Fruit fly (Drosophila melanogaster): Measurements from ENCODE around the gene KLHL18.

The KLHL18 gene

DNA sequence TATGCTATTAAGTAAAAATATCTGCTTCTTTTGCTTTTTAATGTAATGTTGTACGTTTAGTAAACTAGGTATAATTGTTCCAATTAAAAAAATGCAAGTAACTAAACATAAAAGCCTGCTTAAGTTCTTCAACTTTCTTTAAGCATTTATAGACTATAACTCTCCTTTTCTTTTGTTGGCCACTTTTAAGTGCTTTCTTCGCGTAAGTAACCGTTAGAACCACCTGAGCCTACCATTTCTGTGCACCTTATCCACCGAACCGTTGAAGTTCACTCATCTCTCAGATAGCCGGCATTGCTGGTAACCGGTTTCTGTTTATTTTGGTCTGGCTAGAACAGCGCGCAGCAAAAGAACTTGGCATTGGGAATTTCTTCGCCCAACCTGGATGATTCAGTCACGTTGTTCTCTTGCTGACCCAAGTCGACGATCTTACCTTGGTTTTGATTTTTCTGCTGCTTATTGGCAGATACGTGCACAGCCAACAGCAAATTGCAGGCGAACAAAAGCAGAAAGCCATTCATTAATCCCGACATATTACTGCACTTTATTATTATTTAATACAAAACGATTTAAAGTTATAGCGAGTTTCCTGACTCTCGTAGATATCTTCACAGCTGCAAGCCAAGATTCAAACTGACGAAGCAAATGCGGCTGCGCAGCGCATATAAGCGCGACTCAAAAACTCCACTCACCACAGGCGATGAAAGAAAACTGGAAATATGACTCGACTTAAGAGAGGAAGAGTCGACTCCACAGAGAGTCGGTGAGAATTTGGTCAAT lies 33.5 kb downstream of the KLHL18 start, which contains the start of gene CG10005 (continued):
- TF ChIP-seq Blimp-1 (GFP tag; optimal IDR thresholded peaks at IDR 0.05): peak; percentile 90
- no peak for TF ChIP-seq CG1603 (tag; optimal IDR thresholded peaks at IDR 0.05)
- no peak for TF ChIP-seq phol (tag; optimal IDR thresholded peaks at IDR 0.05)
- TF ChIP-seq hbn (GFP tag; IDR thresholded peaks at IDR 0.05; ENCODE audit: partially characterized antibody): no peak
- 0 out of 3 replicates have a peak, but pooled peaks have one; percentile 12 for TF ChIP-seq H15 (GFP tag; IDR thresholded peaks at IDR 0.05)
- peak; percentile 60 for TF ChIP-seq nom (GFP tag; optimal IDR thresholded peaks at IDR 0.05)
- TF ChIP-seq CG17359 (tag; optimal IDR thresholded peaks at IDR 0.05): no peak
- peak; percentile 62 for TF ChIP-seq sens (GFP tag)
- TF ChIP-seq CG31224 (GFP tag; IDR thresholded peaks at IDR 0.05): 0 out of 2 replicates have a peak, but pooled peaks have one; percentile 6

DNA sequence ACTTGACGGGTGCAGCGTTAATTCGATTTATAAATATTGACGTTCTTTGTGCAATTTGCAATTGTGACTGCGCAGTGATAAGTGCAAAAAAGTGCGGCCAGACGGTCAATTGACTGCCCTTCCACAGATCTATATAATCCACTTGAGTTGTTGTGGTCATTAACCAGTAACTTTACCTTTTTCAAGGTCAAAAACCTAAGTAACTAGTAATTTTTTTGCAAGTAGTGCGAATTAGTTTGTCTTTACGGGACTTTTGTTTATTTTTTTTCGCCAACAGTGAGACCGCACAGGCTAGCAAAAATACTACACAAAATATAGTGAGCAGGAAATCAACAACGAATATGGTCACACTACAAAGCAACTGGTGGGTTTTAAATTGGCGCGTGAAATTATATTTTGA lies 35.6 kb downstream of the KLHL18 start, which contains the start of gene Tango9:
Gene Tango9 (minus strand): TSS at position 280 of the 400 bp plus-strand sequence.
- TF ChIP-seq CG10565 (GFP tag; optimal IDR thresholded peaks at IDR 0.05) (no peak), CG10267 (tag; optimal IDR thresholded peaks at IDR 0.05) (peak; percentile 39), Hey (tag; optimal IDR thresholded peaks at IDR 0.05) (no peak), CG4820 (GFP tag; optimal IDR thresholded peaks at IDR 0.05) (no peak), al (GFP tag; IDR thresholded peaks at IDR 0.05) (no peak), CG8944 (GFP tag; optimal IDR thresholded peaks at IDR 0.05) (no peak), zfh2 (GFP tag; optimal IDR thresholded peaks at IDR 0.05) (no peak), CG4424 (GFP tag; optimal IDR thresholded peaks at IDR 0.05) (no peak), bowl (GFP tag; IDR thresholded peaks at IDR 0.05) (no peak), Awh (GFP tag; IDR thresholded peaks at IDR 0.05) (no peak), odd (GFP tag; optimal IDR thresholded peaks at IDR 0.05) (no peak), CG4707 (GFP tag; optimal IDR thresholded peaks at IDR 0.05) (no peak), B-H1 (GFP tag; IDR thresholded peaks at IDR 0.05) (no peak), ERR (GFP tag; optimal IDR thresholded peaks at IDR 0.05) (no peak), CG2202 (tag; optimal IDR thresholded peaks at IDR 0.05) (no peak), CG14710 (tag; optimal IDR thresholded peaks at IDR 0.05) (peak; percentile 59), Med (GFP tag) (peak; percentile 63), trh (GFP tag; optimal IDR thresholded peaks at IDR 0.05) (no peak), dm (GFP tag; optimal IDR thresholded peaks at IDR 0.05) (no peak), Lpt (GFP tag; optimal IDR thresholded peaks at IDR 0.05) (no peak), luna (GFP tag; optimal IDR thresholded peaks at IDR 0.05) (no peak), ind (GFP tag; optimal IDR thresholded peaks at IDR 0.05) (no peak), ken (GFP tag; IDR thresholded peaks at IDR 0.05) (no peak), CG18011 (GFP tag; optimal IDR thresholded peaks at IDR 0.05) (no peak), CG3838 (GFP tag; optimal IDR thresholded peaks at IDR 0.05) (no peak), eve (GFP tag; optimal IDR thresholded peaks at IDR 0.05) (no peak), CG13624 (GFP tag; optimal IDR thresholded peaks at IDR 0.05) (peak; percentile 16), CG2129 (GFP tag; IDR thresholded peaks at IDR 0.05; ENCODE audit: partially characterized antibody) (no peak), bsh (GFP tag; optimal IDR thresholded peaks at IDR 0.05) (no peak), CG17385 (GFP tag; optimal IDR thresholded peaks at IDR 0.05) (peak; percentile 17), vnd (GFP tag; IDR thresholded peaks at IDR 0.05; ENCODE audit: partially characterized antibody) (no peak), Dfd (GFP tag; optimal IDR thresholded peaks at IDR 0.05) (no peak), CG17359 (tag; optimal IDR thresholded peaks at IDR 0.05) (no peak), ATbp (GFP tag; optimal IDR thresholded peaks at IDR 0.05) (no peak), HmgD (GFP tag; optimal IDR thresholded peaks at IDR 0.05) (no peak), Vsx1 (GFP tag; optimal IDR thresholded peaks at IDR 0.05) (no peak), Sox102F (GFP tag; optimal IDR thresholded peaks at IDR 0.05) (no peak), BEAF-32 (GFP tag; optimal IDR thresholded peaks at IDR 0.05) (peak; percentile 38), gce (GFP tag; IDR thresholded peaks at IDR 0.05) (no peak), usp (GFP tag; optimal IDR thresholded peaks at IDR 0.05) (no peak), pho (GFP tag; optimal IDR thresholded peaks at IDR 0.05) (no peak)
